Worm (Caenorhabditis elegans): ENCODE measurements around the gene exc-13.

The exc-13 gene

ce11 chrV:7364951-7365350, at the start of gene exc-13:
exc-13 (plus strand) TSS chrV:7365251.
- TF ChIP-seq C38D4.7 (GFP tag; optimal IDR thresholded peaks at IDR 0.05) = no peak
- TF ChIP-seq nfya-1 (tag; optimal IDR thresholded peaks at IDR 0.05) = no peak
- no peak for TF ChIP-seq che-1 (tag; optimal IDR thresholded peaks at IDR 0.05)
- no peak for TF ChIP-seq hlh-15 (tag; optimal IDR thresholded peaks at IDR 0.05)
- TF ChIP-seq ceh-2 (tag; optimal IDR thresholded peaks at IDR 0.05) = no peak
- TF ChIP-seq tbx-7 (tag; optimal IDR thresholded peaks at IDR 0.05) = no peak
- TF ChIP-seq syd-9 (tag; optimal IDR thresholded peaks at IDR 0.05) = no peak
- TF ChIP-seq pax-1 (tag; optimal IDR thresholded peaks at IDR 0.05) = no peak
- no peak for TF ChIP-seq fax-1 (tag; optimal IDR thresholded peaks at IDR 0.05)
- TF ChIP-seq fkh-10 (GFP tag; optimal IDR thresholded peaks at IDR 0.05) = no peak
- TF ChIP-seq hlh-30 (tag; optimal IDR thresholded peaks at IDR 0.05; ENCODE audit: insufficient read depth) = no peak

ce11 chrV:7320909-7321308, 44.1 kb upstream of the exc-13 start, which contains the start of gene lmd-4:
lmd-4 (minus strand) TSS chrV:7321009.
- no peak for TF ChIP-seq ets-4 (tag; optimal IDR thresholded peaks at IDR 0.05)
- TF ChIP-seq elt-4 (tag; optimal IDR thresholded peaks at IDR 0.05) = no peak
- TF ChIP-seq hlh-6 (tag; optimal IDR thresholded peaks at IDR 0.05) = no peak
- TF ChIP-seq pag-3 (tag; optimal IDR thresholded peaks at IDR 0.05; ENCODE audit: borderline replicate concordance) = no peak

ce11 chrV:7321915-7322314, 43.1 kb upstream of the exc-13 start, which contains the start of gene F10G2.10:
F10G2.10 (plus strand) TSS chrV:7322215.
- TF ChIP-seq pqm-1 (tag; optimal IDR thresholded peaks at IDR 0.05) (no peak), mec-3 (tag; optimal IDR thresholded peaks at IDR 0.05; ENCODE audit: borderline replicate concordance) (no peak), nfya-1 (tag; optimal IDR thresholded peaks at IDR 0.05) (no peak)

ce11 chrV:7325285-7325684, 39.8 kb upstream of the exc-13 start, which contains the start of gene srx-92:
srx-92 (minus strand) TSS chrV:7325385.
- TF ChIP-seq pax-1 (tag; optimal IDR thresholded peaks at IDR 0.05) (no peak), eyg-1 (tag; optimal IDR thresholded peaks at IDR 0.05) (no peak), ref-2 (tag; optimal IDR thresholded peaks at IDR 0.05) (no peak), ahr-1 (tag; optimal IDR thresholded peaks at IDR 0.05) (no peak), pat-9 (tag; optimal IDR thresholded peaks at IDR 0.05) (no peak), ceh-22 (tag; optimal IDR thresholded peaks at IDR 0.05) (no peak), nhr-11 (tag; optimal IDR thresholded peaks at IDR 0.05) (no peak), ceh-2 (tag; optimal IDR thresholded peaks at IDR 0.05) (no peak), nfya-1 (tag; optimal IDR thresholded peaks at IDR 0.05) (no peak), hlh-6 (tag; optimal IDR thresholded peaks at IDR 0.05) (no peak), pag-3 (tag; optimal IDR thresholded peaks at IDR 0.05; ENCODE audit: borderline replicate concordance) (no peak), dve-1 (tag; optimal IDR thresholded peaks at IDR 0.05) (no peak), dmd-4 (tag; optimal IDR thresholded peaks at IDR 0.05; ENCODE audit: borderline replicate concordance) (no peak), K02D7.2 (tag; optimal IDR thresholded peaks at IDR 0.05) (no peak)

- TF ChIP-seq elt-2 (tag; optimal IDR thresholded peaks at IDR 0.05) = no peak
- no peak for TF ChIP-seq nfya-1 (tag; optimal IDR thresholded peaks at IDR 0.05)
- TF ChIP-seq lin-11 (tag; optimal IDR thresholded peaks at IDR 0.05) = no peak
- TF ChIP-seq F13H6.1 (tag; optimal IDR thresholded peaks at IDR 0.05) = no peak
- TF ChIP-seq pag-3 (tag; optimal IDR thresholded peaks at IDR 0.05; ENCODE audit: borderline replicate concordance) = no peak
- no peak for TF ChIP-seq K09A11.1 (tag; optimal IDR thresholded peaks at IDR 0.05; ENCODE audit: insufficient read depth)
Measured at ce11 chrV:7326928-7327327, 38.1 kb upstream of the exc-13 start, which contains the start of gene F10G2.4. F10G2.4 (plus strand) TSS chrV:7327228.

ce11 chrV:7328092-7328491, 37.0 kb upstream of the exc-13 start, which contains the start of gene clec-7:
clec-7 (plus strand) TSS chrV:7328392.
- TF ChIP-seq hlh-8 (tag; optimal IDR thresholded peaks at IDR 0.05) = no peak
- no peak for TF ChIP-seq ceh-19 (GFP tag; optimal IDR thresholded peaks at IDR 0.05)
- TF ChIP-seq che-1 (tag; optimal IDR thresholded peaks at IDR 0.05) = no peak
- no peak for TF ChIP-seq pha-2 (tag; optimal IDR thresholded peaks at IDR 0.05)
- no peak for TF ChIP-seq pat-9 (tag; optimal IDR thresholded peaks at IDR 0.05)
- no peak for TF ChIP-seq unc-86 (tag; optimal IDR thresholded peaks at IDR 0.05)
- no peak for TF ChIP-seq K02D7.2 (tag; optimal IDR thresholded peaks at IDR 0.05)
- no peak for TF ChIP-seq hlh-30 (tag; optimal IDR thresholded peaks at IDR 0.05; ENCODE audit: insufficient read depth)
- TF ChIP-seq syd-9 (tag; optimal IDR thresholded peaks at IDR 0.05) = no peak
